Worm (Caenorhabditis elegans) whole organism, young adult: ENCODE measurements around the gene esyt-2.

Experiments
- F22D6.2 ChIP-seq: sonication (generic microtip); optimal IDR thresholded peaks from 2 replicates; lab custom pipeline; 2016; ENCODE audit warnings: mild to moderate bottlenecking, missing genetic modification characterization, missing compliant biosample characterization
- F57C9.4 ChIP-seq: sonication (generic microtip); optimal IDR thresholded peaks from 2 replicates; lab custom pipeline; 2017; ENCODE audit warnings: mild to moderate bottlenecking, missing genetic modification characterization, missing compliant biosample characterization
- Y67H2A.10 ChIP-seq: fragments of 200-800 bp; sonication (Bioruptor generic); conservative IDR thresholded peaks from 2 replicates; pipeline ENCODE4 v1.3.6; 2022; ENCODE audit warnings: missing genetic modification reagents, missing genetic modification characterization, missing compliant biosample characterization
- Y79H2A.3 ChIP-seq: fragments of 200-800 bp; sonication (Bioruptor generic); conservative IDR thresholded peaks from 2 replicates; pipeline ENCODE4 v1.3.6; 2022; ENCODE audit warnings: missing genetic modification reagents, missing genetic modification characterization, missing compliant biosample characterization
- ccch-3 ChIP-seq: fragments of 200-800 bp; sonication (Bioruptor generic); optimal IDR thresholded peaks from 2 replicates; lab custom pipeline; 2018; ENCODE audit warnings: mild to moderate bottlenecking, missing genetic modification characterization, missing compliant biosample characterization
- dox-1 ChIP-seq: fragments of 200-800 bp; sonication (Bioruptor generic); IDR thresholded peaks from 2 replicates; pipeline ENCODE4 v1.3.6; 2022; ENCODE audit warnings: missing genetic modification reagents, missing genetic modification characterization, missing compliant biosample characterization
- him-1 ChIP-seq: sonication (generic microtip); optimal IDR thresholded peaks from 2 replicates; lab custom pipeline; 2016; ENCODE audit warnings: missing genotype, missing genetic modification reagents, missing genetic modification characterization, missing compliant biosample characterization
- lin-26 ChIP-seq: fragments of 200-800 bp; sonication (Bioruptor generic); IDR thresholded peaks from 2 replicates; pipeline ENCODE4 v1.3.6; 2022; ENCODE audit warnings: missing genetic modification reagents, missing genetic modification characterization, missing compliant biosample characterization
- snpc-3.4 ChIP-seq: sonication (generic microtip); optimal IDR thresholded peaks from 2 replicates; lab custom pipeline; 2017; ENCODE audit warnings: missing genetic modification characterization, mild to moderate bottlenecking, missing compliant biosample characterization, antibody characterized with exemption, moderate library complexity, missing genotype, missing genetic modification reagents
- snpc-4 ChIP-seq, 5 experiments: fragments of 150-350 bp in 1 of 5; sonication (generic microtip) in 4 of 5; optimal IDR thresholded peaks; 2 replicates each; lab custom pipeline; 2014 to 2018; ENCODE audit warnings: missing genetic modification characterization in 5 of 5, missing biosample characterization in 3 of 5, antibody characterized with exemption in 2 of 5, mild to moderate bottlenecking in 2 of 5, missing compliant biosample characterization in 2 of 5, missing genotype in 2 of 5, moderate library complexity in 2 of 5, missing genetic modification reagents in 1 of 5
- ztf-28 ChIP-seq: fragments of 200-800 bp; sonication (Bioruptor generic); IDR thresholded peaks from 2 replicates; pipeline ENCODE4 v1.3.6; 2022; ENCODE audit warnings: missing genetic modification reagents, missing genetic modification characterization, missing compliant biosample characterization

DNA sequence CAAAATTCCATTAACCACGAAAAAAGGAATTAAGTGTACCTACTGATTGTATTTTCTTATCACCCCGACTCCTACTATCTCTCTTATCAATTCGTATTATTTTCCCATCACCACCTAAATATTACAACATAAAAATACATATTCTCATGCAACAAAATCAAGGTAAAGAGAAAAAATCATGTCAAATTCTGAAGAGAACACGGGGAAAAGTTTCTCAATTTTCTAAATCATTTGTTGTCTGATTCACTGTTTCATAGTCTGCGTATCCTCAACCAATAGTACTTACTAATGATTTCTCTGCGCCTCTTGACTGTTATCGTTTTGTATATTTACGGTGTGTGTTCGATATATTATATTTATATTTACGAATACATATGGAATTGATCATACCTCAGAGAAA, 1.1 kb upstream of the esyt-2 start:
- no peak for TF ChIP-seq him-1
- TF ChIP-seq ztf-28: no peak
- TF ChIP-seq Y79H2A.3 (GFP tag; lab: Robert Waterston, UW): no peak
- no peak for TF ChIP-seq Y67H2A.10
- TF ChIP-seq lin-26 (GFP tag; lab: Robert Waterston, UW): no peak
- no peak for TF ChIP-seq F22D6.2 (tag; lab: Kevin White, UChicago)
- TF ChIP-seq dox-1 (GFP tag; lab: Robert Waterston, UW): no peak
- TF ChIP-seq snpc-4 (GFP tag; optimal IDR thresholded peaks at IDR 0.05; lab: Kevin White, UChicago): no peak
- no peak for TF ChIP-seq snpc-4 (tag; optimal IDR thresholded peaks at IDR 0.05; lab: Kevin White, UChicago)
- TF ChIP-seq F57C9.4 (tag; lab: Kevin White, UChicago): no peak
- no peak for TF ChIP-seq ccch-3 (GFP tag; lab: Kevin White, UChicago)
- no peak for TF ChIP-seq snpc-3.4 (tag; lab: Kevin White, UChicago)
